Worm (Caenorhabditis elegans): Measurements from ENCODE around the gene C08F1.8.
"Not testable (repeated sequence)": the region's sequence is repeated elsewhere in the genome, so short reads cannot be mapped to it uniquely, and the experiment has no call there.

Gene C08F1.8

ce11 chrII:1844552-1844951 lies 36.4 kb upstream of the C08F1.8 start:
- TF ChIP-seq attf-6 (GFP tag; IDR thresholded peaks at IDR 0.05) (no peak), nfyb-1 (GFP tag; IDR thresholded peaks at IDR 0.05) (peak; percentile 58; the same call in 1 of the 2 replicates)

ce11 chrII:1842894-1843293 lies 34.8 kb upstream of the C08F1.8 start, which contains the start of the genes C52E2.5 and C52E2.4:
C52E2.5 (minus strand) TSS chrII:1842936.
C52E2.4 (plus strand) TSS chrII:1843145.
- TF ChIP-seq nhr-80 (tag; optimal IDR thresholded peaks at IDR 0.05) = peak; percentile 60
- TF ChIP-seq cebp-1 (GFP tag; IDR thresholded peaks at IDR 0.05) = no peak
- TF ChIP-seq cebp-1 (tag; optimal IDR thresholded peaks at IDR 0.05) = no peak

ce11 chrII:1836204-1836603 lies 28.1 kb upstream of the C08F1.8 start, which contains the start of gene T08E11.1:
T08E11.1 (plus strand) TSS chrII:1836504.
- TF ChIP-seq fkh-3 (tag; optimal IDR thresholded peaks at IDR 0.05) (no peak), Y95B8A.8 (GFP tag; IDR thresholded peaks at IDR 0.05) (no peak), madf-10 (tag; optimal IDR thresholded peaks at IDR 0.05) (no peak)

ce11 chrII:1831883-1832388 lies 23.8 kb upstream of the C08F1.8 start, which contains the start of gene math-39:
math-39 (plus strand) TSS chrII:1832338.
- TF ChIP-seq nhr-80 (tag; optimal IDR thresholded peaks at IDR 0.05) (peak; percentile 24), F57A8.1 (GFP tag; optimal IDR thresholded peaks at IDR 0.05) (no peak)

ce11 chrII:1830182-1830682 lies 22.1 kb upstream of the C08F1.8 start, which contains the start of gene math-40:
math-40 (plus strand) TSS chrII:1830632.
- TF ChIP-seq B0336.3 (GFP tag; IDR thresholded peaks at IDR 0.05) (no peak), K11D2.4 (GFP tag; IDR thresholded peaks at IDR 0.05) (no peak), nhr-80 (tag; optimal IDR thresholded peaks at IDR 0.05) (peak; percentile 48)

ce11 chrII:1824329-1824728 lies 16.2 kb upstream of the C08F1.8 start, which contains the start of gene math-41:
math-41 (plus strand) TSS chrII:1824629.
- TF ChIP-seq tlf-1 (GFP tag; optimal IDR thresholded peaks at IDR 0.05); unc-130 (GFP tag; optimal IDR thresholded peaks at IDR 0.05); D2030.7 (GFP tag; IDR thresholded peaks at IDR 0.05): not testable (repeated sequence)

- TF ChIP-seq nhr-80 (tag; optimal IDR thresholded peaks at IDR 0.05) = peak; percentile 27
Measured at ce11 chrII:1823597-1823996, 15.5 kb upstream of the C08F1.8 start.

- TF ChIP-seq Y79H2A.3 (GFP tag; conservative IDR thresholded peaks at IDR 0.05) (no peak), ceh-79 (tag; optimal IDR thresholded peaks at IDR 0.05) (no peak), F57C9.4 (tag; optimal IDR thresholded peaks at IDR 0.05) (no peak), snpc-3.4 (tag; optimal IDR thresholded peaks at IDR 0.05) (no peak), lin-26 (GFP tag; IDR thresholded peaks at IDR 0.05) (no peak), F37B4.10 (GFP tag; IDR thresholded peaks at IDR 0.05) (no peak), C06A6.2 (GFP tag; conservative IDR thresholded peaks at IDR 0.05) (no peak), F23B12.7 (tag; optimal IDR thresholded peaks at IDR 0.05; ENCODE audit: insufficient read depth) (no peak), zfh-2 (GFP tag; conservative IDR thresholded peaks at IDR 0.05) (no peak), gei-17 (GFP tag; optimal IDR thresholded peaks at IDR 0.05) (no peak), die-1 (tag; optimal IDR thresholded peaks at IDR 0.05) (no peak), B0035.1 (tag; optimal IDR thresholded peaks at IDR 0.05) (no peak), nhr-27 (tag; optimal IDR thresholded peaks at IDR 0.05) (no peak)
Measured at ce11 chrII:1820774-1821173, 12.7 kb upstream of the C08F1.8 start, which contains the start of gene fbxa-3. fbxa-3 (minus strand) TSS chrII:1820874.
